Worm (Caenorhabditis elegans) whole organism, L1 larva: ENCODE results near the gene sulp-5.

Experiments used
- alr-1 ChIP-seq: fragments of 200-800 bp; sonication (Bioruptor generic); optimal IDR thresholded peaks from 2 replicates; lab custom pipeline; 2018; ENCODE audit warnings: borderline replicate concordance, mild to moderate bottlenecking, missing genetic modification characterization, missing compliant biosample characterization
- dpl-1 ChIP-seq, 3 experiments: fragments of 150-350 bp in 2 of 3; sonication (generic microtip) in 1 of 3; optimal IDR thresholded peaks; 2 replicates each; lab custom pipeline; 2014 to 2017; ENCODE audit warnings: missing biosample characterization in 3 of 3, missing genetic modification characterization in 3 of 3, missing genetic modification reagents in 3 of 3
- elt-2 ChIP-seq: sonication (generic microtip); optimal IDR thresholded peaks from 2 replicates; lab custom pipeline; 2016; ENCODE audit warnings: missing genetic modification characterization, mild to moderate bottlenecking, inconsistent platforms, missing compliant biosample characterization, missing genetic modification reagents
- ets-5 ChIP-seq: fragments of 200-800 bp; sonication (Bioruptor generic); IDR thresholded peaks from 2 replicates; pipeline ENCODE4 v1.3.6; 2022; ENCODE audit warnings: missing genetic modification characterization, missing compliant biosample characterization
- fkh-4 ChIP-seq: sonication (generic microtip); optimal IDR thresholded peaks from 2 replicates; lab custom pipeline; 2016; ENCODE audit warnings: missing compliant biosample characterization, missing genetic modification characterization, borderline replicate concordance
- jun-1 ChIP-seq: fragments of 150-350 bp; optimal IDR thresholded peaks from 2 replicates; lab custom pipeline; 2014; ENCODE audit warnings: missing biosample characterization, missing genetic modification reagents, missing genetic modification characterization
- lin-15B ChIP-seq: fragments of 150-350 bp; sonication (generic microtip); optimal IDR thresholded peaks from 3 replicates; lab custom pipeline; 2014; ENCODE audit warnings: missing biosample characterization, missing genetic modification characterization
- lir-3 ChIP-seq: sonication (generic microtip); optimal IDR thresholded peaks from 2 replicates; lab custom pipeline; 2016; ENCODE audit warnings: mild to moderate bottlenecking, missing genetic modification characterization, moderate library complexity, missing compliant biosample characterization; ENCODE audit not compliant: poor library complexity
- nhr-76 ChIP-seq: sonication (generic microtip); optimal IDR thresholded peaks from 2 replicates; lab custom pipeline; 2017; ENCODE audit warnings: missing biosample characterization, missing genetic modification characterization
- sox-4 ChIP-seq: sonication (generic microtip); optimal IDR thresholded peaks from 2 replicates; lab custom pipeline; 2016; ENCODE audit warnings: missing genetic modification characterization, missing compliant biosample characterization

ce11 chrV:11917186-11917585 lies 37.4 kb downstream of the sulp-5 start, which contains the start of gene R31.2:
- TF ChIP-seq fkh-4, result no peak
- TF ChIP-seq lir-3 (tag; lab: Kevin White, UChicago), result no peak
- no peak for TF ChIP-seq lin-15B (tag; lab: Kevin White, UChicago)
- no peak for TF ChIP-seq elt-2
- TF ChIP-seq sox-4 (tag; lab: Kevin White, UChicago), result no peak
- TF ChIP-seq dpl-1 (GFP tag; optimal IDR thresholded peaks at IDR 0.05; lab: Kevin White, UChicago), result no peak
- no peak for TF ChIP-seq nhr-76
- no peak for TF ChIP-seq alr-1 (tag; lab: Kevin White, UChicago)
- TF ChIP-seq jun-1 (tag; lab: Kevin White, UChicago), result no peak
- no peak for TF ChIP-seq ets-5 (GFP tag; lab: Robert Waterston, UW)
